Fruit fly (Drosophila melanogaster): ENCODE measurements around the gene Art6.

Art6 gene

DNA sequence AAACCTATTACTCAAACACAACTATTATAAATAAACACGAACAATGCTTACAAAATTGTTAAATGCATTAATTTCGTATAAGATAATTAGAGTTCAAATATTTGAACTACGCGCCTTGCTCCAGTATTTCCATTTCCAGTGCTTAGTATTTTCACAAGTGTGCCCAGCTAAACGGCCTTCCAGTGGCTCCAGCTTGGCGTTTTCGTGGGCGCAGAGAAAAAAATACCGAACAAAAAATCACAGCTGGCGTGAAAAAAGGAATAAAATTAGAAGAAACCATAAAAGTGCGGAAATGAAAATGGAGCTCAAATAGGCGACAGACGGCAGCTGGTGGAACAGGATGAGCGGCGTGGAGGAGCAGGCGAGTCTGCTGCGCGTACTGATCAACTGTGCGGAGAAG is 13.0 kb upstream of the Art6 start, which contains the start of gene Ipp (continued):
- TF ChIP-seq CG9797 (GFP tag; optimal IDR thresholded peaks at IDR 0.05) (peak; percentile 94), HLH54F (GFP tag; optimal IDR thresholded peaks at IDR 0.05) (no peak), H2.0 (GFP tag; IDR thresholded peaks at IDR 0.05) (no peak), gcm (GFP tag; optimal IDR thresholded peaks at IDR 0.05) (no peak), Fer1 (GFP tag; optimal IDR thresholded peaks at IDR 0.05) (no peak), CG10267 (tag; optimal IDR thresholded peaks at IDR 0.05) (peak; percentile 18), gsb-n (tag; optimal IDR thresholded peaks at IDR 0.05) (peak; percentile 2), CG5245 (GFP tag; optimal IDR thresholded peaks at IDR 0.05) (no peak), HLH3B (GFP tag; IDR thresholded peaks at IDR 0.05) (no peak), CG42726 (GFP tag; IDR thresholded peaks at IDR 0.05; ENCODE audit: partially characterized antibody) (no peak), CG3847 (GFP tag; IDR thresholded peaks at IDR 0.05) (peak; percentile 45; the same call in 1 of the 2 replicates), zen (tag; optimal IDR thresholded peaks at IDR 0.05) (no peak), HLHmδ (GFP tag; optimal IDR thresholded peaks at IDR 0.05) (no peak), toy (GFP tag; IDR thresholded peaks at IDR 0.05) (no peak), eyg (GFP tag; optimal IDR thresholded peaks at IDR 0.05) (no peak), CG33557 (GFP tag; optimal IDR thresholded peaks at IDR 0.05) (no peak), Atf6 (GFP tag; IDR thresholded peaks at IDR 0.05) (no peak), CG15514 (GFP tag; optimal IDR thresholded peaks at IDR 0.05) (peak; percentile 54), D19B (GFP tag; optimal IDR thresholded peaks at IDR 0.05) (no peak), wor (GFP tag; IDR thresholded peaks at IDR 0.05) (no peak), Sin3A (optimal IDR thresholded peaks at IDR 0.05) (peak; percentile 47), stwl (tag; optimal IDR thresholded peaks at IDR 0.05) (peak; percentile 58), Six4 (GFP tag; optimal IDR thresholded peaks at IDR 0.05) (no peak), CG9215 (GFP tag; IDR thresholded peaks at IDR 0.05) (no peak), CG1024 (GFP tag; IDR thresholded peaks at IDR 0.05) (no peak), CG13775 (GFP tag; optimal IDR thresholded peaks at IDR 0.05) (no peak), ash1 (GFP tag; optimal IDR thresholded peaks at IDR 0.05) (no peak), CG11456 (GFP tag; IDR thresholded peaks at IDR 0.05) (no peak), CG31441 (GFP tag; IDR thresholded peaks at IDR 0.05) (no peak), disco-r (GFP tag; optimal IDR thresholded peaks at IDR 0.05) (no peak), Xrp1 (GFP tag; IDR thresholded peaks at IDR 0.05) (no peak), hbn (GFP tag; IDR thresholded peaks at IDR 0.05; ENCODE audit: partially characterized antibody) (no peak), Asciz (GFP tag; optimal IDR thresholded peaks at IDR 0.05) (no peak), Dref (GFP tag; IDR thresholded peaks at IDR 0.05) (0 out of 2 replicates have a peak, but pooled peaks have one; percentile 33), CG34376 (GFP tag; optimal IDR thresholded peaks at IDR 0.05) (no peak), h (optimal IDR thresholded peaks at IDR 0.05) (no peak), CG1603 (tag; optimal IDR thresholded peaks at IDR 0.05) (peak; percentile 39), jumu (GFP tag; optimal IDR thresholded peaks at IDR 0.05) (no peak), insv (GFP tag; optimal IDR thresholded peaks at IDR 0.05) (no peak), CG16863 (GFP tag; optimal IDR thresholded peaks at IDR 0.05) (no peak)

DNA sequence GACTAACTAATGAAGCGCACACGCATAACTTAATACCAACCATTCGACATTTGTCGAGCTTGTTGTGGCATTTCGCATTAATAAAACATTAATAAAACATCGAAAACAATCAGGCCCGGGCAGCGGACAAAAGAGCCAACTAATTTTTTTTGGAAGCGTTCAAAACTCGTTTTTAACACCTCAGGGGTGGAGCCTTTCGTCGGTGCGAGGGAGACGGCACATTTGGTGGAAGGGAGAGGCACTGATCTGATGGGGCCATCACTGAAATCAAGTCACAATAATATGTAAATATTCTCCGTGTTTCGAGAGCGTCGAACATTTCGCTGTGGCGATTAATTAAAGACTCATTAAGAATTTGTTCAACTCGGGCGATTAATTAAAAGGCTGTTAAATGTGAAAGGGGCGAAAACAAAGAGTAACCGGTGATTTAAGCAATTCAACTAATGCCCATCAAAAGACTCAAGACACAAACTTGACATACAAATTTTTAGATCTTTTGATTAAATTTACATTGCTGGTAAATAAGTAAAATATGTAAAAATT is 11.3 kb upstream of the Art6 start:
- TF ChIP-seq abd-A (tag; optimal IDR thresholded peaks at IDR 0.05) (peak; percentile 97), Awh (GFP tag; IDR thresholded peaks at IDR 0.05) (peak; percentile 88), sens (GFP tag) (peak; percentile 45), Ada2b (GFP tag; IDR thresholded peaks at IDR 0.05) (no peak), CG11696 (GFP tag; IDR thresholded peaks at IDR 0.05) (no peak), CG3726 (GFP tag; IDR thresholded peaks at IDR 0.05) (no peak), CG2712 (tag; optimal IDR thresholded peaks at IDR 0.05) (peak; percentile 9), vvl (GFP tag; IDR thresholded peaks at IDR 0.05) (peak; percentile 87), sd (tag; optimal IDR thresholded peaks at IDR 0.05) (peak; percentile 48), oc (tag; optimal IDR thresholded peaks at IDR 0.05) (peak; percentile 29), chinmo (GFP tag; IDR thresholded peaks at IDR 0.05; ENCODE audit: partially characterized antibody) (0 out of 4 replicates have a peak, but pooled peaks have one; percentile 33), Nf-YB (GFP tag; optimal IDR thresholded peaks at IDR 0.05) (peak; percentile 61), Nf-YC (tag; optimal IDR thresholded peaks at IDR 0.05) (peak; percentile 82), CG1832 (GFP tag; optimal IDR thresholded peaks at IDR 0.05) (peak; percentile 42)
